Fruit fly (Drosophila melanogaster) whole organism: Measurements from ENCODE around the gene CG10702.

Experiments
- CG8478 ChIP-seq: fragments of >200 bp; optimal IDR thresholded peaks from 2 replicates; lab custom pipeline; 2018; ENCODE audit warnings: inconsistent platforms
- Dll ChIP-seq: fragments of >200 bp; optimal IDR thresholded peaks from 2 replicates; lab custom pipeline; 2017
- pan ChIP-seq: fragments of >200 bp; optimal IDR thresholded peaks from 2 replicates; lab custom pipeline; 2017
- usp ChIP-seq: fragments of >200 bp; optimal IDR thresholded peaks from 2 replicates; lab custom pipeline; 2017; ENCODE audit warnings: missing biosample characterization, missing genetic modification characterization, mixed read lengths

DNA sequence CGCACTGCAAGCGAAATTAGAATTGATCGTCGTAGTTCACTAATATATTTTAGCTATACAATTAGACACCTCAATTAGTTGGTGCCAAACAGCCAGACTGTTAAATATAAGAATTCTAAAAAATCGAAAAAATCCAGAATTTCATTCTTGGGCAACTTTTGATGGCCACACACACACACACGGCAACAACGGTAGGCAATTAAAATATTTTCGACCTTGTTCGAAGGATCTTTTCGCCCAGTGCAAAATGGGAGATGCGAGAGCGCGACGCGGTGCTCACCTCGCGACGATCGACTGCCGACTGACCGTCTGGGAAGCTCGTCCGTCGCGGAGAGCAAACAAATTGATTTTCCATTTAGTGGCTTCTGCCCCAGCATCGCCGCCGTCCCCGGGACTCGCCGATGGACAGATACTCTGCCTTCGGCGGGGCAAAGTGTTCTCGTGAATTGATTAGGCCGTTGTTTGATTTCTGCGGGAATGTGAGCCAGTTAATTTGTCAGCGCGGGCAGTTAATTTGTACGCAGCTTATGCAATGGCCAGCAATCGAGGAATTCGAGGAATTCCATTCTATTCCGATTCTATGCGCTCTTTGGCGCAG is at the start of gene CG10702:
- no peak for TF ChIP-seq CG8478 (lab: Kevin White, UChicago)
- TF ChIP-seq pan (lab: Kevin White, UChicago) = no peak
- TF ChIP-seq Dll = no peak
- no peak for TF ChIP-seq usp (GFP tag; lab: Kevin White, UChicago)
